Worm (Caenorhabditis elegans) whole organism, late embryonic: ENCODE results near the gene pqn-96.

Experiments
- ceh-30 ChIP-seq: fragments of 150-350 bp; optimal IDR thresholded peaks from 2 replicates; lab custom pipeline; 2014; ENCODE audit warnings: missing biosample characterization, missing genetic modification characterization
- ceh-31 ChIP-seq: sonication (generic microtip); optimal IDR thresholded peaks from 2 replicates; lab custom pipeline; 2016; ENCODE audit warnings: missing genetic modification characterization, missing compliant biosample characterization
- ceh-48 ChIP-seq: sonication (generic microtip); optimal IDR thresholded peaks from 2 replicates; lab custom pipeline; 2016; ENCODE audit warnings: missing genetic modification characterization, inconsistent platforms, missing compliant biosample characterization
- hlh-15 ChIP-seq: sonication (generic microtip); optimal IDR thresholded peaks from 2 replicates; lab custom pipeline; 2016; ENCODE audit warnings: missing genetic modification characterization, missing compliant biosample characterization
- pax-1 ChIP-seq: fragments of 150-350 bp; optimal IDR thresholded peaks from 2 replicates; lab custom pipeline; 2014; ENCODE audit warnings: missing biosample characterization, missing genetic modification characterization
- tbx-2 ChIP-seq: sonication (generic microtip); optimal IDR thresholded peaks from 2 replicates; lab custom pipeline; 2016; ENCODE audit warnings: missing genetic modification characterization, missing compliant biosample characterization
- unc-42 ChIP-seq: sonication (generic microtip); optimal IDR thresholded peaks from 2 replicates; lab custom pipeline; 2016; ENCODE audit warnings: missing genotype, missing genetic modification characterization, missing compliant biosample characterization

DNA sequence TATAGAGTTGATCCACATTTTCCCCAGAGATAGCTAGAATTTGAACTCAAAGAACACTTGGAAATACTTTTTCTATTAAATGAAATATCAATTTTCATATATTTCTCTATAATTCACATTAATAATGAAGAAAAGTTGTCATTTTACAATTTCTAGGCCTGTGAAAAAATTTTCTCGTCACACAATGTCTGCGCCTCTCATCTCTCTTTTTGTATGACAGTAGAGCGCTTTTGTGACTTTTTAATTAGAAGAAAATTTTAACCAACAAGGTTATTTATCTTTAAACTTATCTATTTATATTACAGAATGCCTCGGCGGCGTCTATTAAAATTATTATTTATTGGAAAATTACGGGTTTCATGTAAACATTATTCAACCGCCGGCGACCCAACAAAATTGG is 10.2 kb downstream of the pqn-96 start, which contains the start of gene ZK1236.1:
- no peak for TF ChIP-seq tbx-2 (tag; lab: Kevin White, UChicago)
- TF ChIP-seq pax-1 (tag; lab: Kevin White, UChicago): no peak
- no peak for TF ChIP-seq ceh-30
- no peak for TF ChIP-seq hlh-15 (tag; lab: Kevin White, UChicago)
- no peak for TF ChIP-seq ceh-31 (tag; lab: Kevin White, UChicago)
- no peak for TF ChIP-seq unc-42 (tag; lab: Kevin White, UChicago)
- TF ChIP-seq ceh-48 (tag; lab: Kevin White, UChicago): no peak
